Worm (Caenorhabditis elegans): ENCODE data around the gene C26E1.1.

C26E1.1 gene

DNA sequence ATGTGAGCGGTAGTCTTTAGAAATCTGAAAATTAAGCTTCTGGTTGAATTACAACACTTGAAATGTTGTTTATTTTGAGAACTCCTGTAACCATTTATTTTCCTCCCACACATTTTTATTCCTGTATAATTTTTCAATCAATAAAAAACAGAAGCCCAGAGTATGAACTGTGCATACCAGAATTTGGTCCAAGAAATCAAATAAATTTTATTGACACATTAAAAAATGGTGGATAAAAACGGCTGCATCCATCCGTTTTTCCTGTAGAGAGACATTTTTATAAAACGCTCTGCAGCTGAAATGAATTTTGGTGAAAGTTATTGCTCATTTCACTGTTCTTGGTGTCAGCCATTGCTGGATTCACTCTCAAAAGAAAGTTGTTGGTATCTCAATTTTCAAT, at the start of gene C26E1.1:
TSS of gene C26E1.1 (plus strand) at position 301 of the 400 bp plus-strand sequence.
- TF ChIP-seq lin-11 (tag; optimal IDR thresholded peaks at IDR 0.05) (no peak), unc-55 (GFP tag; optimal IDR thresholded peaks at IDR 0.05) (no peak), unc-62 (GFP tag; optimal IDR thresholded peaks at IDR 0.05) (no peak), nhr-12 (tag; optimal IDR thresholded peaks at IDR 0.05) (no peak), egl-27 (tag; optimal IDR thresholded peaks at IDR 0.05) (no peak), C34F6.9 (tag; optimal IDR thresholded peaks at IDR 0.05) (no peak), sma-9 (GFP tag; optimal IDR thresholded peaks at IDR 0.05) (no peak), sma-9 (tag; optimal IDR thresholded peaks at IDR 0.05) (no peak), crh-2 (tag; optimal IDR thresholded peaks at IDR 0.05) (no peak), blmp-1 (tag; optimal IDR thresholded peaks at IDR 0.05; ENCODE audit: insufficient read depth) (no peak), lsy-2 (tag; optimal IDR thresholded peaks at IDR 0.05) (no peak), dmd-4 (tag; optimal IDR thresholded peaks at IDR 0.05) (no peak), nhr-129 (tag; optimal IDR thresholded peaks at IDR 0.05) (no peak)

DNA sequence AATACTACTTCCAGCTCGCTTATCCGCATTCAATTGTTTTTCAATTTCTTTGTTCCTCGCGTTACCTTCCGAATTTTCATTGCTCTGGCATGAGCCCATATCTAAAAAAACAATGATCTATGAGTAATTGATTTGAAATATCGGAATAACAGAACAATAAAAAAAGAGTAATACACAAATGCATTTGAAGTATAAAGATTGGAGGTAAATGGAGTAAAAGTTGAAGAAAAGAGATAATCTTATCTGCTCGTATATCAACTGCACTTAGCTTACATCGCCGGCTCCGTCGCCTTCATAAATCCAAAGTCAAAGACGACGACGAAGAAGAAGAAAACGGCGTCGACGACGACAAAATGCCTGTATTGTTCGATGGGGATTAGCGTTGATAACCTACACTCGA, 47.9 kb upstream of the C26E1.1 start, which contains the start of gene odr-3:
TSS of gene odr-3 (minus strand) at position 101 of the 400 bp plus-strand sequence.
- TF ChIP-seq C34F6.9 (tag; optimal IDR thresholded peaks at IDR 0.05) (no peak), alr-1 (tag; optimal IDR thresholded peaks at IDR 0.05) (no peak), aly-2 (tag; optimal IDR thresholded peaks at IDR 0.05) (no peak), sem-4 (tag; optimal IDR thresholded peaks at IDR 0.05) (no peak), nhr-23 (tag; optimal IDR thresholded peaks at IDR 0.05) (no peak), egl-27 (tag; optimal IDR thresholded peaks at IDR 0.05) (no peak), unc-55 (GFP tag; optimal IDR thresholded peaks at IDR 0.05) (no peak), sma-3 (GFP tag; optimal IDR thresholded peaks at IDR 0.05) (no peak), Y55F3AM.14 (GFP tag; optimal IDR thresholded peaks at IDR 0.05) (no peak), nhr-25 (tag; optimal IDR thresholded peaks at IDR 0.05) (no peak), lsy-2 (tag; optimal IDR thresholded peaks at IDR 0.05) (no peak)

DNA sequence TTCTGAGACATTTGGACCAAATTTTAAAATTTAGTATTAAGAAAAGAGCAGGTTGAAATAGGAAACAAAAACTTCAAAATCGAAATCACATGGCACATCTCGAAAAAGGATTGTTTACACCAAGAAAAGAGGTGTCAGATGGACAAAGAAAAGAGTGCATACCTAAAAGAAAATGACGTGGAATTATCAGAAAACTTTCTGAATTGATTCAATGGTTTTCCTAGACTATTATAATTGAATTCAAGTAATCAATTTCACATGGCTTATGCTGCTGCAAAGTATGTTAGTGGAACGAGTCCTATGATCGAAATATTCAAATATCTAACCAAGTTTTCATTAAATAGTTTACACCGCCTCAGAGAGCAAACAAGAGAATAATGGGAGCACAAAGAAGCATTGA, 44.5 kb upstream of the C26E1.1 start:
- no peak for TF ChIP-seq snpc-4 (tag; optimal IDR thresholded peaks at IDR 0.05)
- TF ChIP-seq aly-2 (tag; optimal IDR thresholded peaks at IDR 0.05), result no peak
- peak in 1 of 2 experiments; percentile 40 for TF ChIP-seq lsy-2 (tag; optimal IDR thresholded peaks at IDR 0.05)
- TF ChIP-seq nhr-21 (tag; optimal IDR thresholded peaks at IDR 0.05), result no peak
- TF ChIP-seq sem-4 (tag; optimal IDR thresholded peaks at IDR 0.05), result no peak
- no peak for TF ChIP-seq ZK546.5 (tag; optimal IDR thresholded peaks at IDR 0.05)
- peak; percentile 33 for TF ChIP-seq C34F6.9 (tag; optimal IDR thresholded peaks at IDR 0.05)
- TF ChIP-seq crh-2 (tag; optimal IDR thresholded peaks at IDR 0.05), result no peak
- no peak for TF ChIP-seq ceh-16 (tag; optimal IDR thresholded peaks at IDR 0.05)
- TF ChIP-seq R02D3.7 (tag; optimal IDR thresholded peaks at IDR 0.05), result no peak
- TF ChIP-seq nhr-6 (tag; optimal IDR thresholded peaks at IDR 0.05), result no peak
- no peak for TF ChIP-seq nhr-10 (tag; optimal IDR thresholded peaks at IDR 0.05)
- TF ChIP-seq blmp-1 (tag; optimal IDR thresholded peaks at IDR 0.05; ENCODE audit: insufficient read depth), result no peak
- TF ChIP-seq elt-1 (tag; optimal IDR thresholded peaks at IDR 0.05), result no peak

DNA sequence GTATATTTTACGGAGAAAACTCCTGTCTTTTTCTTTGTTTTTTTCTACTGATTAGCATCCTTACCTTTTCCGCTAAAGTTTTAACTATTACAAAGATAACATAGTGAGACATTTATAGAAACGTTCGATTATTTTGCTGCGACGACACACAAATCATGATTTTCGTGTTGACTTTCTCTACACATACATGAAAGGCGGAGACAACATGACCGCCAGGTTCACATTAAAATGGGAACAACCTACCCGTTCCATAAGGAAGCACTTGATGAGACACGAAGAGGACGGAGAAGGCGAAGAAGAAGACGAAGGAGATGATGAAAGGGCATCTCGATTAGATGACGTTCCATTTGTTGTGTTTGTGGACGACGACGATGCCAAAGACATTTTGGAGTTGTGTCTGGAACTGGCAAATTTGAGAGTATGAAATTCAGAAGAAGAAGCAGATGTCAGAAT, 38.4 kb upstream of the C26E1.1 start, which contains the start of gene C34D1.4:
TSS of gene C34D1.4 (minus strand) at position 403 of the 453 bp plus-strand sequence.
- no peak for TF ChIP-seq nhr-77 (tag; optimal IDR thresholded peaks at IDR 0.05)
- peak; percentile 69 for TF ChIP-seq blmp-1 (tag; optimal IDR thresholded peaks at IDR 0.05; ENCODE audit: insufficient read depth)
- TF ChIP-seq nhr-25 (tag; optimal IDR thresholded peaks at IDR 0.05), result peak; percentile 23
- no peak for TF ChIP-seq C34F6.9 (tag; optimal IDR thresholded peaks at IDR 0.05)

DNA sequence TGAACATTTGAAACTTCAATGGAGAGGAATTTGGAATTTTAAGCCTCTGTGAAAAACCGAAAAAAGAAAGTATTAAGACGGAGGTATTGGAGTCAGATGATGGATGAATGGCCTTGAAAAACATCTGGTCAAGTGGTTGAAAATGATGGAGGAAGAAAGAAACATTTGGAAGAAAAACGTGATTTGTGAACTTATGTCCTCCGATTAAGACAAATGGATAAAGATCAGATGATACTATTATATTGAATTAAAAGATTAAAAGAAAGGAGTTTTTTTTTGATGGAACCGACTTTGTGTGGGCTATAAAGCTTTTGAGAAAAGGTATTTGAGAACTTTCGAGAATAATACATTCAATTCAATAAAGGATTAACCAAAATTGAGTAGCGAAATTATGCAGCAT, 37.8 kb upstream of the C26E1.1 start:
- TF ChIP-seq sem-4 (tag; optimal IDR thresholded peaks at IDR 0.05), result peak; percentile 34
- TF ChIP-seq mab-5 (tag; optimal IDR thresholded peaks at IDR 0.05), result no peak
- TF ChIP-seq alr-1 (tag; optimal IDR thresholded peaks at IDR 0.05), result no peak
- TF ChIP-seq nhr-10 (tag; optimal IDR thresholded peaks at IDR 0.05), result no peak
- TF ChIP-seq unc-62 (GFP tag; optimal IDR thresholded peaks at IDR 0.05), result no peak
- TF ChIP-seq elt-3 (tag; optimal IDR thresholded peaks at IDR 0.05), result no peak
- no peak for TF ChIP-seq unc-39 (tag; optimal IDR thresholded peaks at IDR 0.05)
- peak; percentile 2 for TF ChIP-seq egl-27 (tag; optimal IDR thresholded peaks at IDR 0.05)
- no peak for TF ChIP-seq blmp-1 (tag; optimal IDR thresholded peaks at IDR 0.05; ENCODE audit: insufficient read depth)
- TF ChIP-seq F13H6.1 (tag; optimal IDR thresholded peaks at IDR 0.05), result no peak
- no peak for TF ChIP-seq ZK546.5 (tag; optimal IDR thresholded peaks at IDR 0.05)
- no peak for TF ChIP-seq peb-1 (tag; optimal IDR thresholded peaks at IDR 0.05)
- TF ChIP-seq sma-9 (GFP tag; optimal IDR thresholded peaks at IDR 0.05), result peak; percentile 71
- no peak for TF ChIP-seq sma-9 (tag; optimal IDR thresholded peaks at IDR 0.05)
- TF ChIP-seq nhr-25 (tag; optimal IDR thresholded peaks at IDR 0.05), result peak; percentile 80
- TF ChIP-seq lsy-2 (tag; optimal IDR thresholded peaks at IDR 0.05), result peak in 1 of 2 experiments; percentile 18
- TF ChIP-seq nhr-23 (tag; optimal IDR thresholded peaks at IDR 0.05), result no peak
- TF ChIP-seq crh-2 (tag; optimal IDR thresholded peaks at IDR 0.05), result no peak
- TF ChIP-seq R02D3.7 (tag; optimal IDR thresholded peaks at IDR 0.05), result no peak
- no peak for TF ChIP-seq nhr-21 (tag; optimal IDR thresholded peaks at IDR 0.05)
- no peak for TF ChIP-seq ztf-4 (tag; optimal IDR thresholded peaks at IDR 0.05)
- TF ChIP-seq ztf-11 (tag; optimal IDR thresholded peaks at IDR 0.05), result no peak
- no peak for TF ChIP-seq aly-2 (tag; optimal IDR thresholded peaks at IDR 0.05)
- no peak for TF ChIP-seq gmeb-1 (tag; optimal IDR thresholded peaks at IDR 0.05)
- TF ChIP-seq Y55F3AM.14 (GFP tag; optimal IDR thresholded peaks at IDR 0.05), result no peak
- no peak for TF ChIP-seq ceh-16 (tag; optimal IDR thresholded peaks at IDR 0.05)
- TF ChIP-seq lin-39 (tag; optimal IDR thresholded peaks at IDR 0.05), result no peak
- no peak for TF ChIP-seq zag-1 (tag; optimal IDR thresholded peaks at IDR 0.05)
- peak; percentile 49 for TF ChIP-seq unc-55 (GFP tag; optimal IDR thresholded peaks at IDR 0.05)
- TF ChIP-seq nhr-77 (tag; optimal IDR thresholded peaks at IDR 0.05), result no peak
- no peak for TF ChIP-seq nhr-237 (tag; optimal IDR thresholded peaks at IDR 0.05)
- no peak for TF ChIP-seq skn-1 (tag; optimal IDR thresholded peaks at IDR 0.05)
- TF ChIP-seq sma-3 (GFP tag; optimal IDR thresholded peaks at IDR 0.05), result no peak

All from whole organism, L2 larva.